Worm (Caenorhabditis elegans) whole organism, young adult: ENCODE results near the gene stdh-1.

Experiments used
- C06A6.2 ChIP-seq: fragments of 200-800 bp; sonication (Bioruptor generic); conservative IDR thresholded peaks from 2 replicates; pipeline ENCODE4 v1.3.6; 2022; ENCODE audit warnings: missing genetic modification characterization, missing compliant biosample characterization
- Y56A3A.18 ChIP-seq: fragments of 200-800 bp; sonication (Bioruptor generic); IDR thresholded peaks from 2 replicates; pipeline ENCODE4 v1.3.6; 2022; ENCODE audit warnings: missing genetic modification reagents, missing genetic modification characterization, missing compliant biosample characterization
- cebp-2 ChIP-seq: fragments of 200-800 bp; sonication (Bioruptor generic); IDR thresholded peaks from 2 replicates; pipeline ENCODE4 v1.3.6; 2022; ENCODE audit warnings: missing genetic modification characterization, missing compliant biosample characterization
- ceh-91 ChIP-seq: fragments of 200-800 bp; sonication (Bioruptor generic); IDR thresholded peaks from 2 replicates; pipeline ENCODE4 v1.3.6; 2022; ENCODE audit warnings: missing genetic modification reagents, missing genetic modification characterization, missing compliant biosample characterization
- ets-4 ChIP-seq: fragments of 200-800 bp; sonication (Bioruptor generic); optimal IDR thresholded peaks from 2 replicates; lab custom pipeline; 2018; ENCODE audit warnings: mild to moderate bottlenecking, missing genetic modification characterization, missing compliant biosample characterization
- madf-10 ChIP-seq: sonication (generic microtip); optimal IDR thresholded peaks from 2 replicates; lab custom pipeline; 2016; ENCODE audit warnings: mild to moderate bottlenecking, missing genetic modification characterization, missing compliant biosample characterization
- nfya-1 ChIP-seq: sonication (generic microtip); optimal IDR thresholded peaks from 2 replicates; lab custom pipeline; 2017; ENCODE audit warnings: antibody characterized with exemption, missing compliant biosample characterization, missing genetic modification characterization, borderline replicate concordance; ENCODE audit not compliant: insufficient read depth
- nhr-179 ChIP-seq: sonication (generic microtip); optimal IDR thresholded peaks from 2 replicates; lab custom pipeline; 2016; ENCODE audit warnings: mild to moderate bottlenecking, missing genetic modification characterization, missing compliant biosample characterization
- rec-8 ChIP-seq, 2 experiments: sonication (generic microtip); optimal IDR thresholded peaks; 2 replicates each; lab custom pipeline; 2016; ENCODE audit warnings: mild to moderate bottlenecking in 2 of 2, missing genetic modification characterization in 2 of 2, missing genetic modification reagents in 2 of 2, missing genotype in 2 of 2, missing biosample characterization in 1 of 2, missing compliant biosample characterization in 1 of 2, moderate library complexity in 1 of 2
- unc-130 ChIP-seq: sonication (generic microtip); optimal IDR thresholded peaks from 2 replicates; lab custom pipeline; 2016; ENCODE audit warnings: missing genetic modification reagents, missing genetic modification characterization, missing compliant biosample characterization
- ztf-25 ChIP-seq: fragments of 200-800 bp; sonication (Bioruptor generic); IDR thresholded peaks from 2 replicates; pipeline ENCODE4 v1.3.6; 2022; ENCODE audit warnings: missing genetic modification reagents, missing genetic modification characterization, missing compliant biosample characterization

DNA sequence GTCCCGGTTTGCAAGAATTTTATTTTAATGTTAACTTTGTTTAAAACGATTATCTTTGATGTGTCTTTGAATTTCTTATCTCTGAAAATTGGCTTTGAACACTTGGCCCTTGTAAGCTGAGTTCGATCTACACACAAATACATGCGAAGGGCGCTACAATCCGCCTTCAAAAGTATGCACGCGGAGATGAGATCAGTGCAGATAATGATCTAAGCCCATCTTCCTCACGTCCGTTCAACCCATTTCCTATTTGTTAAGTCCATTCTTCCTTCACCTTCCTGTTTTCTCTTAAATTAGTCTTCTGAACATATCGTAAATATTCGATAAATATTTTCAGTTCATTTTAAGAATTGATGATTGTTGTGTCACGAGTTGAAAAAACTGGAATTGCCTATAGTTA, 39.9 kb upstream of the stdh-1 start, which contains the start of gene nhr-175:
- TF ChIP-seq nfya-1 (tag; lab: Kevin White, UChicago) (no peak), madf-10 (tag; lab: Kevin White, UChicago) (no peak), unc-130 (GFP tag; lab: Kevin White, UChicago) (no peak), C06A6.2 (GFP tag; lab: Robert Waterston, UW) (no peak), cebp-2 (GFP tag; lab: Robert Waterston, UW) (no peak), Y56A3A.18 (GFP tag; lab: Robert Waterston, UW) (no peak), rec-8 (tag; optimal IDR thresholded peaks at IDR 0.05; lab: Kevin White, UChicago) (no peak), ets-4 (no peak), nhr-179 (no peak), ceh-91 (GFP tag; lab: Robert Waterston, UW) (no peak), ztf-25 (GFP tag; lab: Robert Waterston, UW) (no peak)
